Worm (Caenorhabditis elegans) whole organism, late embryonic: ENCODE data around the gene clec-57.

Experiments used
- C38D4.7 ChIP-seq: fragments of 200-800 bp; sonication (Bioruptor generic); optimal IDR thresholded peaks from 2 replicates; lab custom pipeline; 2018; ENCODE audit warnings: mild to moderate bottlenecking, missing genetic modification characterization, moderate library complexity, missing compliant biosample characterization
- F13H6.1 ChIP-seq: sonication (generic microtip); optimal IDR thresholded peaks from 2 replicates; lab custom pipeline; 2016; ENCODE audit warnings: missing genetic modification characterization, missing compliant biosample characterization
- K02D7.2 ChIP-seq: sonication (generic microtip); optimal IDR thresholded peaks from 2 replicates; lab custom pipeline; 2017; ENCODE audit warnings: mild to moderate bottlenecking, missing genetic modification characterization, missing compliant biosample characterization
- K09A11.1 ChIP-seq: sonication (generic microtip); optimal IDR thresholded peaks from 2 replicates; lab custom pipeline; 2017; ENCODE audit warnings: antibody characterized with exemption, mild to moderate bottlenecking, missing genetic modification characterization, missing compliant biosample characterization; ENCODE audit not compliant: insufficient read depth
- ahr-1 ChIP-seq: sonication (generic microtip); optimal IDR thresholded peaks from 2 replicates; lab custom pipeline; 2016; ENCODE audit warnings: missing genetic modification characterization, missing compliant biosample characterization
- ceh-2 ChIP-seq: sonication (generic microtip); optimal IDR thresholded peaks from 2 replicates; lab custom pipeline; 2016; ENCODE audit warnings: missing genotype, missing genetic modification characterization, missing compliant biosample characterization
- ceh-22 ChIP-seq: sonication (generic microtip); optimal IDR thresholded peaks from 2 replicates; lab custom pipeline; 2017; ENCODE audit warnings: missing biosample characterization, missing genetic modification characterization
- ceh-24 ChIP-seq: sonication (generic microtip); optimal IDR thresholded peaks from 2 replicates; lab custom pipeline; 2016; ENCODE audit warnings: mild to moderate bottlenecking, missing genetic modification characterization, missing compliant biosample characterization
- ceh-31 ChIP-seq: sonication (generic microtip); optimal IDR thresholded peaks from 2 replicates; lab custom pipeline; 2016; ENCODE audit warnings: missing genetic modification characterization, missing compliant biosample characterization
- ceh-45 ChIP-seq: fragments of 200-800 bp; sonication (Bioruptor generic); IDR thresholded peaks from 2 replicates; pipeline ENCODE4 v1.3.6; 2022; ENCODE audit warnings: missing genetic modification reagents, missing genetic modification characterization, missing compliant biosample characterization
- che-1 ChIP-seq: sonication (generic microtip); optimal IDR thresholded peaks from 2 replicates; lab custom pipeline; 2016; ENCODE audit warnings: mild to moderate bottlenecking, missing genetic modification characterization, missing compliant biosample characterization
- elt-2 ChIP-seq: sonication (generic microtip); optimal IDR thresholded peaks from 2 replicates; lab custom pipeline; 2016; ENCODE audit warnings: missing genetic modification reagents, missing genetic modification characterization, missing compliant biosample characterization
- elt-4 ChIP-seq: sonication (generic microtip); optimal IDR thresholded peaks from 2 replicates; lab custom pipeline; 2016; ENCODE audit warnings: missing genetic modification characterization, missing compliant biosample characterization
- ets-4 ChIP-seq: sonication (generic microtip); optimal IDR thresholded peaks from 2 replicates; lab custom pipeline; 2016; ENCODE audit warnings: missing genetic modification characterization, missing compliant biosample characterization
- fkh-6 ChIP-seq: sonication (generic microtip); optimal IDR thresholded peaks from 2 replicates; lab custom pipeline; 2016; ENCODE audit warnings: missing genetic modification characterization, missing compliant biosample characterization
- hlh-13 ChIP-seq: fragments of 200-800 bp; sonication (Bioruptor generic); optimal IDR thresholded peaks from 2 replicates; lab custom pipeline; 2018; ENCODE audit warnings: mild to moderate bottlenecking, missing genetic modification characterization, missing compliant biosample characterization
- hlh-15 ChIP-seq: sonication (generic microtip); optimal IDR thresholded peaks from 2 replicates; lab custom pipeline; 2016; ENCODE audit warnings: missing genetic modification characterization, missing compliant biosample characterization
- hlh-6 ChIP-seq: sonication (generic microtip); optimal IDR thresholded peaks from 2 replicates; lab custom pipeline; 2016; ENCODE audit warnings: missing genotype, missing genetic modification characterization, missing compliant biosample characterization
- lim-6 ChIP-seq: sonication (generic microtip); optimal IDR thresholded peaks from 2 replicates; lab custom pipeline; 2016; ENCODE audit warnings: missing genetic modification characterization, missing compliant biosample characterization
- lin-11 ChIP-seq: fragments of 200-800 bp; sonication (Bioruptor generic); optimal IDR thresholded peaks from 2 replicates; lab custom pipeline; 2018; ENCODE audit warnings: mild to moderate bottlenecking, missing genetic modification characterization, missing compliant biosample characterization
- madf-2 ChIP-seq: sonication (generic microtip); optimal IDR thresholded peaks from 2 replicates; lab custom pipeline; 2017; ENCODE audit warnings: missing genetic modification characterization, missing compliant biosample characterization
- mec-3 ChIP-seq: sonication (generic microtip); optimal IDR thresholded peaks from 2 replicates; lab custom pipeline; 2016; ENCODE audit warnings: borderline replicate concordance, missing genetic modification characterization, missing compliant biosample characterization
- nfya-1 ChIP-seq: sonication (generic microtip); optimal IDR thresholded peaks from 2 replicates; lab custom pipeline; 2017; ENCODE audit warnings: missing genetic modification characterization, mild to moderate bottlenecking, missing compliant biosample characterization, antibody characterized with exemption, moderate library complexity
- nhr-232 ChIP-seq: sonication (generic microtip); optimal IDR thresholded peaks from 2 replicates; lab custom pipeline; 2016; ENCODE audit warnings: missing genetic modification characterization, missing compliant biosample characterization
- npax-4 ChIP-seq: sonication (generic microtip); optimal IDR thresholded peaks from 2 replicates; lab custom pipeline; 2016; ENCODE audit warnings: missing genetic modification characterization, missing compliant biosample characterization
- pax-1 ChIP-seq: fragments of 150-350 bp; optimal IDR thresholded peaks from 2 replicates; lab custom pipeline; 2014; ENCODE audit warnings: missing biosample characterization, missing genetic modification characterization
- pha-2 ChIP-seq: sonication (generic microtip); optimal IDR thresholded peaks from 2 replicates; lab custom pipeline; 2017; ENCODE audit warnings: mild to moderate bottlenecking, missing genetic modification characterization, missing compliant biosample characterization
- ref-2 ChIP-seq: sonication (generic microtip); optimal IDR thresholded peaks from 2 replicates; lab custom pipeline; 2016; ENCODE audit warnings: missing genetic modification characterization, missing compliant biosample characterization
- sdc-2 ChIP-seq: sonication (generic microtip); optimal IDR thresholded peaks from 2 replicates; lab custom pipeline; 2016; ENCODE audit warnings: missing genotype, missing genetic modification characterization, missing compliant biosample characterization
- sox-4 ChIP-seq: sonication (generic microtip); optimal IDR thresholded peaks from 2 replicates; lab custom pipeline; 2017; ENCODE audit warnings: mild to moderate bottlenecking, missing genetic modification characterization, inconsistent platforms, missing compliant biosample characterization
- syd-9 ChIP-seq: sonication (generic microtip); optimal IDR thresholded peaks from 2 replicates; lab custom pipeline; 2016; ENCODE audit warnings: mild to moderate bottlenecking, missing genetic modification characterization, moderate library complexity, missing compliant biosample characterization
- tbx-7 ChIP-seq: sonication (generic microtip); optimal IDR thresholded peaks from 2 replicates; lab custom pipeline; 2016; ENCODE audit warnings: missing genotype, missing genetic modification characterization, missing compliant biosample characterization
- ttx-3 ChIP-seq: sonication (generic microtip); optimal IDR thresholded peaks from 2 replicates; lab custom pipeline; 2016; ENCODE audit warnings: missing genetic modification reagents, missing genetic modification characterization, missing compliant biosample characterization
- unc-3 ChIP-seq, 2 experiments: fragments of 200-800 bp in 1 of 2; sonication (Bioruptor generic) in 1 of 2; sonication (generic microtip) in 1 of 2; conservative IDR thresholded peaks in 1 of 2; optimal IDR thresholded peaks in 1 of 2; 2 replicates each; pipeline versions ENCODE4 v1.3.6 to Lab custom; 2016 to 2022; ENCODE audit warnings: missing compliant biosample characterization in 2 of 2, missing genetic modification characterization in 2 of 2, missing genetic modification reagents in 1 of 2
- ztf-16 ChIP-seq: sonication (generic microtip); optimal IDR thresholded peaks from 2 replicates; lab custom pipeline; 2017; ENCODE audit warnings: missing genetic modification characterization, missing compliant biosample characterization

The clec-57 gene

ce11 chrV:14432259-14432658 is 36.8 kb upstream of the clec-57 start, which contains the start of gene egl-1:
egl-1 (minus strand) TSS chrV:14432359.
- TF ChIP-seq ref-2 (peak; percentile 17), ets-4 (tag; lab: Kevin White, UChicago) (no peak), che-1 (tag; lab: Kevin White, UChicago) (no peak), ceh-2 (no peak)
- TF ChIP-seq, all 69 proteins: peak for 1

DNA sequence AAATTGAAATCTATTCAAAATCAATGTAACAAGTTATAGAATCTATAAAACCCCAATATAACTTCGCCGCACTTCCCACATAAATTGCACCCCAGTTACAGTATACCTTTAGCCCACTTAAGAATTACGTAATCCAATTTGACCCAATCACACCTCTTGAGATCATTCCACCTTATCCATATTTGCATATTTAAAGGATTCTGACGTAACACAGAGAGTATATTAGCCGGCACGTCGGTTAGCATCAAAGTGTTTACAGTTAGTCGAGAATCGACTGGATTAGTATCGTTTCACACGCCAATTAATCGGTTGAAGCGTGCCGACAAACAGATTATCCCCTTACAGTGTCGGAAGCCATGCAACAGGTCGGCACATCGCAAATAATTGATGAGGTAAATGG is 35.4 kb upstream of the clec-57 start:
- TF ChIP-seq ztf-16 (tag; lab: Kevin White, UChicago) (no peak), hlh-13 (GFP tag; lab: Kevin White, UChicago) (no peak), K02D7.2 (tag; lab: Kevin White, UChicago) (no peak), hlh-6 (tag; lab: Kevin White, UChicago) (no peak), hlh-15 (tag; lab: Kevin White, UChicago) (no peak), ets-4 (tag; lab: Kevin White, UChicago) (no peak), npax-4 (tag; lab: Kevin White, UChicago) (no peak), sox-4 (tag; lab: Kevin White, UChicago) (no peak)
- TF ChIP-seq, all 69 proteins: peak for 0

- TF ChIP-seq lin-11 (tag; lab: Kevin White, UChicago) (no peak), ceh-45 (GFP tag; lab: Robert Waterston, UW) (no peak), pax-1 (tag; lab: Kevin White, UChicago) (no peak), madf-2 (no peak), unc-3 (GFP tag; conservative IDR thresholded peaks at IDR 0.05; lab: Robert Waterston, UW) (no peak), unc-3 (tag; optimal IDR thresholded peaks at IDR 0.05; lab: Kevin White, UChicago) (no peak), F13H6.1 (tag; lab: Kevin White, UChicago) (no peak), sox-4 (tag; lab: Kevin White, UChicago) (no peak), C38D4.7 (GFP tag; lab: Kevin White, UChicago) (no peak), nhr-232 (no peak), fkh-6 (tag; lab: Kevin White, UChicago) (no peak), ceh-31 (tag; lab: Kevin White, UChicago) (no peak), ahr-1 (no peak), mec-3 (tag; lab: Kevin White, UChicago) (no peak)
Measured at ce11 chrV:14436195-14436594, 32.8 kb upstream of the clec-57 start.

ce11 chrV:14437355-14437754 is 31.7 kb upstream of the clec-57 start:
- TF ChIP-seq elt-2 (tag; lab: Kevin White, UChicago) (no peak), ceh-24 (no peak), madf-2 (no peak), ets-4 (tag; lab: Kevin White, UChicago) (no peak), K09A11.1 (no peak), ttx-3 (tag; lab: Kevin White, UChicago) (no peak), F13H6.1 (tag; lab: Kevin White, UChicago) (no peak), lin-11 (tag; lab: Kevin White, UChicago) (no peak), ceh-22 (no peak), pha-2 (no peak), sdc-2 (no peak)
- TF ChIP-seq, all 69 proteins: peak for 0

- TF ChIP-seq syd-9, result no peak
- no peak for TF ChIP-seq sox-4 (tag; lab: Kevin White, UChicago)
- TF ChIP-seq nfya-1 (tag; lab: Kevin White, UChicago), result no peak
- no peak for TF ChIP-seq fkh-6 (tag; lab: Kevin White, UChicago)
- no peak for TF ChIP-seq lim-6
- TF ChIP-seq ttx-3 (tag; lab: Kevin White, UChicago), result no peak
- no peak for TF ChIP-seq mec-3 (tag; lab: Kevin White, UChicago)
- TF ChIP-seq ref-2, result no peak
- no peak for TF ChIP-seq elt-4 (tag; lab: Kevin White, UChicago)
- no peak for TF ChIP-seq tbx-7 (tag; lab: Kevin White, UChicago)
Measured at ce11 chrV:14438099-14438739, 30.8 kb upstream of the clec-57 start.
